Worm (Caenorhabditis elegans) whole organism, L4 larva: ENCODE data around the gene C25F6.1.

Experiments used
- D1046.2 ChIP-seq: fragments of 200-800 bp; sonication (Bioruptor generic); IDR thresholded peaks from 2 replicates; pipeline ENCODE4 v1.3.6; 2022; ENCODE audit warnings: missing genetic modification characterization, missing compliant biosample characterization
- F10B5.3 ChIP-seq: sonication (generic microtip); optimal IDR thresholded peaks from 2 replicates; lab custom pipeline; 2016; ENCODE audit warnings: mild to moderate bottlenecking, missing genetic modification characterization, missing compliant biosample characterization
- F37D6.2 ChIP-seq: sonication (generic microtip); optimal IDR thresholded peaks from 2 replicates; lab custom pipeline; 2016; ENCODE audit warnings: mild to moderate bottlenecking, missing genetic modification characterization, missing compliant biosample characterization
- R02D3.7 ChIP-seq: fragments of 150-350 bp; sonication (generic microtip); optimal IDR thresholded peaks from 3 replicates; lab custom pipeline; 2014; ENCODE audit warnings: missing biosample characterization, missing genetic modification characterization
- T26A8.4 ChIP-seq: fragments of 200-800 bp; sonication (Bioruptor generic); IDR thresholded peaks from 2 replicates; pipeline ENCODE4 v1.3.6; 2022; ENCODE audit warnings: missing genetic modification characterization, missing compliant biosample characterization
- Y5F2A.4 ChIP-seq: fragments of 200-800 bp; sonication (Bioruptor generic); optimal IDR thresholded peaks from 2 replicates; lab custom pipeline; 2018; ENCODE audit warnings: mild to moderate bottlenecking, missing genetic modification characterization, missing compliant biosample characterization
- ZK337.2 ChIP-seq: fragments of 200-800 bp; sonication (Bioruptor generic); IDR thresholded peaks from 2 replicates; pipeline ENCODE4 v1.3.6; 2022; ENCODE audit warnings: missing genetic modification reagents, missing genetic modification characterization, missing compliant biosample characterization
- aha-1 ChIP-seq: fragments of 150-350 bp; peaks from one replicate; lab custom pipeline; 2014; ENCODE audit warnings: missing biosample characterization, missing genetic modification characterization
- aly-2 ChIP-seq: sonication (generic microtip); optimal IDR thresholded peaks from 2 replicates; lab custom pipeline; 2018; ENCODE audit warnings: missing biosample characterization, missing genetic modification characterization
- attf-4 ChIP-seq: sonication (generic microtip); optimal IDR thresholded peaks from 3 replicates; lab custom pipeline; 2017; ENCODE audit warnings: missing biosample characterization, missing genetic modification characterization
- ceh-28 ChIP-seq: fragments of 150-350 bp; optimal IDR thresholded peaks from 2 replicates; lab custom pipeline; 2014; ENCODE audit warnings: missing biosample characterization, missing genetic modification reagents, missing genetic modification characterization
- ceh-44 ChIP-seq: fragments of 200-800 bp; sonication (Bioruptor generic); IDR thresholded peaks from 2 replicates; pipeline ENCODE4 v1.3.6; 2022; ENCODE audit warnings: missing genetic modification reagents, missing genetic modification characterization, missing compliant biosample characterization
- ceh-82 ChIP-seq: sonication (generic microtip); optimal IDR thresholded peaks from 2 replicates; lab custom pipeline; 2017; ENCODE audit warnings: missing biosample characterization, missing genetic modification characterization
- ctbp-1 ChIP-seq: fragments of 200-800 bp; sonication (Bioruptor generic); IDR thresholded peaks from 2 replicates; pipeline ENCODE4 v1.3.6; 2022; ENCODE audit warnings: missing genetic modification reagents, missing genetic modification characterization, missing compliant biosample characterization
- daf-19 ChIP-seq: fragments of 200-800 bp; sonication (Bioruptor generic); conservative IDR thresholded peaks from 2 replicates; pipeline ENCODE4 v1.3.6; 2022; ENCODE audit warnings: missing genetic modification characterization, missing compliant biosample characterization
- daf-8 ChIP-seq: fragments of 200-800 bp; sonication (Bioruptor generic); IDR thresholded peaks from 2 replicates; pipeline ENCODE4 v1.3.6; 2022; ENCODE audit warnings: missing genetic modification characterization, missing compliant biosample characterization
- dpl-1 ChIP-seq: fragments of 150-350 bp; optimal IDR thresholded peaks from 2 replicates; lab custom pipeline; 2014; ENCODE audit warnings: missing biosample characterization, missing genetic modification reagents, missing genetic modification characterization
- dve-1 ChIP-seq: sonication (generic microtip); optimal IDR thresholded peaks from 2 replicates; lab custom pipeline; 2017; ENCODE audit warnings: antibody characterized with exemption, mild to moderate bottlenecking, missing genetic modification characterization, missing compliant biosample characterization; ENCODE audit not compliant: insufficient read depth
- egl-27 ChIP-seq: sonication (generic microtip); optimal IDR thresholded peaks from 3 replicates; lab custom pipeline; 2017; ENCODE audit warnings: missing biosample characterization, missing genetic modification reagents, missing genetic modification characterization
- egl-43 ChIP-seq: fragments of 200-800 bp; sonication (Bioruptor generic); IDR thresholded peaks from 2 replicates; pipeline ENCODE4 v1.3.6; 2022; ENCODE audit warnings: missing genetic modification reagents, missing genetic modification characterization, missing compliant biosample characterization
- fos-1 ChIP-seq: fragments of 150-350 bp; optimal IDR thresholded peaks from 2 replicates; lab custom pipeline; 2014; ENCODE audit warnings: missing biosample characterization, missing genetic modification characterization
- hlh-11 ChIP-seq: fragments of 200-800 bp; sonication (Bioruptor generic); optimal IDR thresholded peaks from 2 replicates; lab custom pipeline; 2018; ENCODE audit warnings: mild to moderate bottlenecking, missing genetic modification characterization, missing compliant biosample characterization
- hlh-30 ChIP-seq: sonication (generic microtip); optimal IDR thresholded peaks from 2 replicates; lab custom pipeline; 2017; ENCODE audit warnings: antibody characterized with exemption, mild to moderate bottlenecking, missing genetic modification characterization, missing compliant biosample characterization; ENCODE audit not compliant: insufficient read depth
- lin-13 ChIP-seq: fragments of 150-350 bp; optimal IDR thresholded peaks from 2 replicates; lab custom pipeline; 2014; ENCODE audit warnings: missing biosample characterization, missing genetic modification reagents, missing genetic modification characterization
- lin-29 ChIP-seq: fragments of 200-800 bp; sonication (Bioruptor generic); IDR thresholded peaks from 2 replicates; pipeline ENCODE4 v1.3.6; 2022; ENCODE audit warnings: missing genetic modification reagents, missing genetic modification characterization, missing compliant biosample characterization
- lin-38 ChIP-seq: fragments of 200-800 bp; sonication (Bioruptor generic); IDR thresholded peaks from 2 replicates; pipeline ENCODE4 v1.3.6; 2022; ENCODE audit warnings: missing genetic modification reagents, missing genetic modification characterization, missing compliant biosample characterization
- lin-39 ChIP-seq: fragments of 150-350 bp; optimal IDR thresholded peaks from 2 replicates; lab custom pipeline; 2014; ENCODE audit warnings: missing biosample characterization, missing genetic modification reagents, missing genetic modification characterization
- lir-3 ChIP-seq: sonication (generic microtip); optimal IDR thresholded peaks from 2 replicates; lab custom pipeline; 2016; ENCODE audit warnings: mild to moderate bottlenecking, missing genetic modification characterization, missing compliant biosample characterization
- madf-5 ChIP-seq, 2 experiments: fragments of 200-800 bp; sonication (Bioruptor generic); IDR thresholded peaks; 2 replicates each; pipeline ENCODE4 v1.3.6; 2022; ENCODE audit warnings: missing compliant biosample characterization in 2 of 2, missing genetic modification characterization in 2 of 2
- mdl-1 ChIP-seq, 2 experiments: fragments of 150-350 bp in 1 of 2; sonication (generic microtip) in 1 of 2; optimal IDR thresholded peaks; 2 replicates each; lab custom pipeline; 2014 to 2017; ENCODE audit warnings: missing biosample characterization in 2 of 2, missing genetic modification characterization in 2 of 2
- mdt-29 ChIP-seq: fragments of 200-800 bp; sonication (Bioruptor generic); IDR thresholded peaks from 2 replicates; pipeline ENCODE4 v1.3.6; 2022; ENCODE audit warnings: missing genetic modification reagents, missing genetic modification characterization, missing compliant biosample characterization
- mxl-2 ChIP-seq: fragments of 200-800 bp; sonication (Bioruptor generic); conservative IDR thresholded peaks from 2 replicates; pipeline ENCODE4 v1.3.6; 2022; ENCODE audit warnings: missing genetic modification reagents, missing genetic modification characterization, missing compliant biosample characterization
- nhr-10 ChIP-seq: fragments of 150-350 bp; optimal IDR thresholded peaks from 2 replicates; lab custom pipeline; 2014; ENCODE audit warnings: missing biosample characterization, missing genetic modification characterization
- nhr-11 ChIP-seq: fragments of 150-350 bp; optimal IDR thresholded peaks from 2 replicates; lab custom pipeline; 2014; ENCODE audit warnings: missing biosample characterization, missing genetic modification characterization
- nhr-237 ChIP-seq: sonication (generic microtip); optimal IDR thresholded peaks from 2 replicates; lab custom pipeline; 2017; ENCODE audit warnings: missing biosample characterization, missing genetic modification characterization
- nhr-25 ChIP-seq: sonication (generic microtip); optimal IDR thresholded peaks from 2 replicates; lab custom pipeline; 2017; ENCODE audit warnings: missing genetic modification characterization, mild to moderate bottlenecking, missing compliant biosample characterization, antibody characterized with exemption, moderate library complexity, borderline replicate concordance; ENCODE audit not compliant: insufficient read depth
- nhr-41 ChIP-seq: fragments of 200-800 bp; sonication (Bioruptor generic); IDR thresholded peaks from 2 replicates; pipeline ENCODE4 v1.3.6; 2022; ENCODE audit warnings: missing genetic modification reagents, missing genetic modification characterization, missing compliant biosample characterization
- nhr-42 ChIP-seq: fragments of 200-800 bp; sonication (Bioruptor generic); IDR thresholded peaks from 2 replicates; pipeline ENCODE4 v1.3.6; 2022; ENCODE audit warnings: missing genetic modification characterization, missing compliant biosample characterization
- nhr-6 ChIP-seq: fragments of 150-350 bp; optimal IDR thresholded peaks from 2 replicates; lab custom pipeline; 2014; ENCODE audit warnings: missing biosample characterization, missing genetic modification characterization
- nhr-76 ChIP-seq: fragments of 150-350 bp; optimal IDR thresholded peaks from 2 replicates; lab custom pipeline; 2014; ENCODE audit warnings: missing biosample characterization, missing genetic modification characterization
- php-3 ChIP-seq: fragments of 200-800 bp; sonication (Bioruptor generic); IDR thresholded peaks from 2 replicates; pipeline ENCODE4 v1.3.6; 2022; ENCODE audit warnings: missing genetic modification reagents, missing genetic modification characterization, missing compliant biosample characterization
- pqm-1 ChIP-seq: sonication (generic microtip); optimal IDR thresholded peaks from 2 replicates; lab custom pipeline; 2017; ENCODE audit warnings: missing biosample characterization, missing genetic modification characterization
- skn-1 ChIP-seq: fragments of 150-350 bp; optimal IDR thresholded peaks from 2 replicates; lab custom pipeline; 2014; ENCODE audit warnings: missing biosample characterization, missing genetic modification characterization
- snpc-4 ChIP-seq: fragments of 150-350 bp; optimal IDR thresholded peaks from 2 replicates; lab custom pipeline; 2014; ENCODE audit warnings: missing biosample characterization, missing genetic modification characterization
- spr-1 ChIP-seq: sonication (generic microtip); optimal IDR thresholded peaks from 2 replicates; lab custom pipeline; 2016; ENCODE audit warnings: mild to moderate bottlenecking, missing genetic modification characterization, missing compliant biosample characterization
- spr-3 ChIP-seq: fragments of 200-800 bp; sonication (Bioruptor generic); optimal IDR thresholded peaks from 2 replicates; lab custom pipeline; 2018; ENCODE audit warnings: mild to moderate bottlenecking, missing genetic modification characterization, missing compliant biosample characterization
- tag-97 ChIP-seq: fragments of 200-800 bp; sonication (Bioruptor generic); IDR thresholded peaks from 2 replicates; pipeline ENCODE4 v1.3.6; 2022; ENCODE audit warnings: missing genetic modification characterization, missing compliant biosample characterization
- unc-130 ChIP-seq: sonication (generic microtip); optimal IDR thresholded peaks from 2 replicates; lab custom pipeline; 2016; ENCODE audit warnings: missing genetic modification reagents, missing genetic modification characterization, missing compliant biosample characterization
- unc-39 ChIP-seq: sonication (generic microtip); optimal IDR thresholded peaks from 2 replicates; lab custom pipeline; 2017; ENCODE audit warnings: missing biosample characterization, missing genetic modification characterization
- zag-1 ChIP-seq: fragments of 150-350 bp; optimal IDR thresholded peaks from 2 replicates; lab custom pipeline; 2014; ENCODE audit warnings: missing biosample characterization, missing genetic modification characterization
- zip-11 ChIP-seq: fragments of 200-800 bp; sonication (Bioruptor generic); IDR thresholded peaks from 2 replicates; pipeline ENCODE4 v1.3.6; 2022; ENCODE audit warnings: missing genetic modification characterization, missing compliant biosample characterization
- ztf-11 ChIP-seq: fragments of 150-350 bp; optimal IDR thresholded peaks from 2 replicates; lab custom pipeline; 2014; ENCODE audit warnings: missing biosample characterization, missing genetic modification characterization
- ztf-7 ChIP-seq: fragments of 150-350 bp; optimal IDR thresholded peaks from 2 replicates; lab custom pipeline; 2014; ENCODE audit warnings: missing biosample characterization, missing genetic modification characterization

Gene C25F6.1

DNA sequence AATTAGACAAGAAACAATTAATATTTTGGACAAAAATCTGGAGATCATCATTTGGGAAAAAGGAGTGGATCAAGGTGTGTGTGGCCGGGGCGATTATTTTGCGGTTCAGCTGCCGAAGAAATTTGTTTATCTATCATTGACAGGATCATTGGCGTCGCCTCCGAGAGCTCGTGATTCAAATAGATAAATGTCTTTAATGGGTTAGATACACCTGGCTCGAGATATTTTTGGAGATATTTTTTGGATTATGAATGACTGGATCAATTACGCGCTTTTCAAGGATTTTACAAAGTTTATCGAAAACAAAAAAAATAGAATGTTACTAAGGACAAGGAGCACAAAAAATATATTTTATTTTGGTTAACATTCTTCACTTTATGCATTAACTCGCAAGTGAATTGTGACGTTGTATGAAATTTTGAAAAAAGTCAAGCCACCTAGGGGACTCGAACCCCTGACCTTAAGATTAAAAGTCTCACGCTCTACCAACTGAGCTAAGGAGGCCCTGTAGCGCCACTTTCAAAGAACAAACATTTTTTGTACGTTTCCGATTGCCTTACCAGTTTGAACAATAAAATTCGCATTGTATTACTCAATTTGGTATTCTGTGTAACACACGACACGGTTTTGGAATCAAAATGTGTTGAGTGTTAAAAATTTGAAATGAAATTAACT is 35.4 kb upstream of the C25F6.1 start, which contains the start of gene C25F6.6:
Gene C25F6.6, minus strand, starts transcription at position 51 of the 675 bp plus-strand sequence.
- no peak for TF ChIP-seq F10B5.3 (tag; lab: Kevin White, UChicago)
- TF ChIP-seq lin-38 (GFP tag; lab: Robert Waterston, UW): no peak
- no peak for TF ChIP-seq lin-39 (tag; lab: Kevin White, UChicago)
- no peak for TF ChIP-seq lin-13 (GFP tag; lab: Kevin White, UChicago)
- no peak for TF ChIP-seq fos-1 (tag; lab: Kevin White, UChicago)
- TF ChIP-seq zip-11: no peak
- TF ChIP-seq spr-3: no peak
- TF ChIP-seq lir-3 (tag; lab: Kevin White, UChicago): no peak
- TF ChIP-seq daf-8 (GFP tag; lab: Robert Waterston, UW): no peak
- TF ChIP-seq ztf-11 (tag; lab: Kevin White, UChicago): no peak
- no peak for TF ChIP-seq mdl-1 (tag; optimal IDR thresholded peaks at IDR 0.05; lab: Kevin White, UChicago)
- no peak for TF ChIP-seq lin-29 (GFP tag; lab: Robert Waterston, UW)
- peak; percentile 0 for TF ChIP-seq hlh-30 (tag; lab: Kevin White, UChicago)
- no peak for TF ChIP-seq pqm-1 (tag; lab: Kevin White, UChicago)
- no peak for TF ChIP-seq ZK337.2 (GFP tag; lab: Robert Waterston, UW)
- no peak for TF ChIP-seq skn-1 (tag; lab: Kevin White, UChicago)
- TF ChIP-seq aha-1: peak; percentile 6
- no peak for TF ChIP-seq T26A8.4 (GFP tag; lab: Robert Waterston, UW)
- TF ChIP-seq D1046.2 (GFP tag; lab: Robert Waterston, UW): no peak
- TF ChIP-seq nhr-10 (tag; lab: Kevin White, UChicago): no peak
- no peak for TF ChIP-seq F37D6.2
- no peak for TF ChIP-seq ceh-28 (tag; lab: Kevin White, UChicago)
- no peak for TF ChIP-seq ceh-44 (GFP tag; lab: Robert Waterston, UW)
- TF ChIP-seq Y5F2A.4 (GFP tag; lab: Kevin White, UChicago): no peak
- peak; percentile 54 for TF ChIP-seq dve-1 (tag; lab: Kevin White, UChicago)
- TF ChIP-seq snpc-4: no peak
- no peak for TF ChIP-seq egl-27
- 0 out of 4 replicates have a peak, but pooled peaks of 1 of the 2 experiments have one; percentile 33 for TF ChIP-seq madf-5 (GFP tag; IDR thresholded peaks at IDR 0.05; lab: Robert Waterston, UW)
- TF ChIP-seq dpl-1 (GFP tag; lab: Kevin White, UChicago): no peak
- TF ChIP-seq aly-2 (tag; lab: Kevin White, UChicago): no peak
- TF ChIP-seq unc-130 (GFP tag; lab: Kevin White, UChicago): peak; percentile 29
- no peak for TF ChIP-seq nhr-237 (tag; lab: Kevin White, UChicago)
- no peak for TF ChIP-seq unc-39 (tag; lab: Kevin White, UChicago)
- no peak for TF ChIP-seq zag-1
- no peak for TF ChIP-seq egl-43
- TF ChIP-seq nhr-41 (GFP tag; lab: Robert Waterston, UW): peak; percentile 61; the same call in 1 of the 2 replicates
- TF ChIP-seq mdt-29 (GFP tag; lab: Robert Waterston, UW): no peak
- TF ChIP-seq tag-97 (GFP tag; lab: Robert Waterston, UW): no peak
- TF ChIP-seq ctbp-1 (GFP tag; lab: Robert Waterston, UW): no peak
- TF ChIP-seq ceh-82 (tag; lab: Kevin White, UChicago): no peak
- peak; percentile 14 for TF ChIP-seq hlh-11 (tag; lab: Kevin White, UChicago)
- no peak for TF ChIP-seq nhr-42
- TF ChIP-seq nhr-6 (tag; lab: Kevin White, UChicago): peak; percentile 63
- TF ChIP-seq daf-19 (GFP tag; lab: Robert Waterston, UW): no peak
- no peak for TF ChIP-seq R02D3.7 (tag; lab: Kevin White, UChicago)
- TF ChIP-seq attf-4 (tag; lab: Kevin White, UChicago): no peak
- no peak for TF ChIP-seq nhr-76 (tag; lab: Kevin White, UChicago)
- TF ChIP-seq php-3 (GFP tag; lab: Robert Waterston, UW): no peak
- no peak for TF ChIP-seq mxl-2 (GFP tag; lab: Robert Waterston, UW)
- no peak for TF ChIP-seq spr-1 (tag; lab: Kevin White, UChicago)
- no peak for TF ChIP-seq nhr-11 (tag; lab: Kevin White, UChicago)
- no peak for TF ChIP-seq nhr-25
- no peak for TF ChIP-seq ztf-7 (tag; lab: Kevin White, UChicago)
